Worm (Caenorhabditis elegans): ENCODE data around the gene col-83.

Gene col-83

ce11 chrII:11030297-11030696 is 15.5 kb downstream of the col-83 start, which contains the start of gene nlp-18:
Gene nlp-18 (minus strand): TSS chrII:11030397.
- TF ChIP-seq nhr-23 (tag; optimal IDR thresholded peaks at IDR 0.05) = no peak
- no peak for TF ChIP-seq lin-15B (tag; optimal IDR thresholded peaks at IDR 0.05)
- TF ChIP-seq ceh-9 (tag; optimal IDR thresholded peaks at IDR 0.05) = no peak
- no peak for TF ChIP-seq nhr-11 (tag; optimal IDR thresholded peaks at IDR 0.05)
- no peak for TF ChIP-seq ama-1 (optimal IDR thresholded peaks at IDR 0.05)
- no peak for TF ChIP-seq zag-1 (tag; optimal IDR thresholded peaks at IDR 0.05)
- TF ChIP-seq nhr-12 (tag; optimal IDR thresholded peaks at IDR 0.05) = no peak
- no peak for TF ChIP-seq ztf-11 (tag; optimal IDR thresholded peaks at IDR 0.05)
- no peak for TF ChIP-seq nhr-76 (tag; optimal IDR thresholded peaks at IDR 0.05)
- no peak for TF ChIP-seq elt-2 (tag; optimal IDR thresholded peaks at IDR 0.05)
- TF ChIP-seq sea-2 (GFP tag; optimal IDR thresholded peaks at IDR 0.05) = no peak

ce11 chrII:11027777-11028176 is 18.0 kb downstream of the col-83 start:
- no peak for TF ChIP-seq sea-2 (GFP tag; optimal IDR thresholded peaks at IDR 0.05)
- no peak for TF ChIP-seq ceh-28 (tag; optimal IDR thresholded peaks at IDR 0.05)
- no peak for TF ChIP-seq nhr-43 (tag; optimal IDR thresholded peaks at IDR 0.05; ENCODE audit: poor library complexity, severe bottlenecking)
- TF ChIP-seq elt-1 (tag; optimal IDR thresholded peaks at IDR 0.05) = no peak
- TF ChIP-seq jun-1 (tag; optimal IDR thresholded peaks at IDR 0.05) = no peak
- no peak for TF ChIP-seq tbx-2 (tag; optimal IDR thresholded peaks at IDR 0.05)
- TF ChIP-seq elt-2 (tag; optimal IDR thresholded peaks at IDR 0.05) = no peak

ce11 chrII:11025566-11025965 is 20.2 kb downstream of the col-83 start, which contains the start of gene F33A8.7:
Gene F33A8.7 (minus strand): TSS chrII:11025666.
- TF ChIP-seq fos-1 (tag; optimal IDR thresholded peaks at IDR 0.05) (no peak), R02D3.7 (tag; optimal IDR thresholded peaks at IDR 0.05) (no peak), elt-2 (tag; optimal IDR thresholded peaks at IDR 0.05) (no peak), ZK546.5 (tag; optimal IDR thresholded peaks at IDR 0.05) (no peak), pqm-1 (tag; optimal IDR thresholded peaks at IDR 0.05) (no peak), tbx-2 (tag; optimal IDR thresholded peaks at IDR 0.05) (no peak), ceh-16 (tag; optimal IDR thresholded peaks at IDR 0.05) (no peak), jun-1 (tag; optimal IDR thresholded peaks at IDR 0.05) (no peak), mml-1 (tag; optimal IDR thresholded peaks at IDR 0.05) (no peak), nhr-237 (tag; optimal IDR thresholded peaks at IDR 0.05) (no peak), lin-39 (tag; optimal IDR thresholded peaks at IDR 0.05) (no peak), nhr-11 (tag; optimal IDR thresholded peaks at IDR 0.05) (no peak), nfya-1 (tag; optimal IDR thresholded peaks at IDR 0.05; ENCODE audit: insufficient read depth) (no peak)

- peak; percentile 24 for TF ChIP-seq nhr-43 (tag; optimal IDR thresholded peaks at IDR 0.05; ENCODE audit: poor library complexity, severe bottlenecking)
- peak; percentile 67 for TF ChIP-seq nfya-1 (tag; optimal IDR thresholded peaks at IDR 0.05; ENCODE audit: insufficient read depth)
- TF ChIP-seq hmg-11 (tag; optimal IDR thresholded peaks at IDR 0.05) = peak; percentile 42
- TF ChIP-seq ZK546.5 (tag; optimal IDR thresholded peaks at IDR 0.05) = no peak
- TF ChIP-seq nhr-23 (tag; optimal IDR thresholded peaks at IDR 0.05) = peak; percentile 70
- no peak for TF ChIP-seq nhr-11 (tag; optimal IDR thresholded peaks at IDR 0.05)
- TF ChIP-seq nhr-25 (tag; optimal IDR thresholded peaks at IDR 0.05) = peak; percentile 33
- peak; percentile 26 for TF ChIP-seq snpc-4 (tag; optimal IDR thresholded peaks at IDR 0.05)
- TF ChIP-seq pqm-1 (tag; optimal IDR thresholded peaks at IDR 0.05) = no peak
- TF ChIP-seq aly-2 (tag; optimal IDR thresholded peaks at IDR 0.05) = no peak
- TF ChIP-seq lin-39 (tag; optimal IDR thresholded peaks at IDR 0.05) = peak; percentile 45
- TF ChIP-seq lin-15B (tag; optimal IDR thresholded peaks at IDR 0.05) = peak; percentile 54
- peak; percentile 22 for TF ChIP-seq egl-5 (tag; optimal IDR thresholded peaks at IDR 0.05)
Measured at ce11 chrII:11022023-11022422, 23.7 kb downstream of the col-83 start, which contains the start of gene let-858. Gene let-858 (plus strand): TSS chrII:11022370.

- TF ChIP-seq nhr-77 (tag; optimal IDR thresholded peaks at IDR 0.05) = no peak
- TF ChIP-seq elt-1 (tag; optimal IDR thresholded peaks at IDR 0.05) = peak; percentile 76
- no peak for TF ChIP-seq elt-2 (tag; optimal IDR thresholded peaks at IDR 0.05)
- TF ChIP-seq fkh-2 (tag; optimal IDR thresholded peaks at IDR 0.05) = no peak
- TF ChIP-seq nhr-237 (tag; optimal IDR thresholded peaks at IDR 0.05) = no peak
- no peak for TF ChIP-seq mml-1 (tag; optimal IDR thresholded peaks at IDR 0.05)
- TF ChIP-seq nhr-25 (tag; optimal IDR thresholded peaks at IDR 0.05) = peak; percentile 59
Measured at ce11 chrII:11020707-11021106, 25.1 kb downstream of the col-83 start.

ce11 chrII:11016884-11017283 is 28.9 kb downstream of the col-83 start:
- TF ChIP-seq elt-1 (tag; optimal IDR thresholded peaks at IDR 0.05) (peak; percentile 85), fos-1 (tag; optimal IDR thresholded peaks at IDR 0.05) (no peak), lin-15B (tag; optimal IDR thresholded peaks at IDR 0.05) (no peak), sea-2 (GFP tag; optimal IDR thresholded peaks at IDR 0.05) (no peak), zag-1 (tag; optimal IDR thresholded peaks at IDR 0.05) (no peak), ztf-11 (tag; optimal IDR thresholded peaks at IDR 0.05) (no peak), mml-1 (tag; optimal IDR thresholded peaks at IDR 0.05) (no peak), ama-1 (optimal IDR thresholded peaks at IDR 0.05) (no peak), snpc-4 (tag; optimal IDR thresholded peaks at IDR 0.05) (no peak), nhr-25 (tag; optimal IDR thresholded peaks at IDR 0.05) (peak; percentile 51), aly-2 (tag; optimal IDR thresholded peaks at IDR 0.05) (no peak), lsy-12 (tag; optimal IDR thresholded peaks at IDR 0.05) (no peak)

Data from whole organism, L3 larva.